Worm (Caenorhabditis elegans) whole organism, L1 larva: ENCODE results near the gene nspf-2.

ENCODE experiments used
- C34B4.2 ChIP-seq: sonication (generic microtip); optimal IDR thresholded peaks from 2 replicates; lab custom pipeline; 2017; ENCODE audit warnings: mild to moderate bottlenecking, missing genetic modification characterization, missing compliant biosample characterization
- ama-1 ChIP-seq: fragments of 150-350 bp; optimal IDR thresholded peaks from 2 replicates; lab custom pipeline; 2014
- dpl-1 ChIP-seq, 3 experiments: fragments of 150-350 bp in 2 of 3; sonication (generic microtip) in 1 of 3; optimal IDR thresholded peaks; 2 replicates each; lab custom pipeline; 2014 to 2017; ENCODE audit warnings: missing biosample characterization in 3 of 3, missing genetic modification characterization in 3 of 3, missing genetic modification reagents in 3 of 3
- nhr-12 ChIP-seq: sonication (generic microtip); optimal IDR thresholded peaks from 2 replicates; lab custom pipeline; 2017; ENCODE audit warnings: missing biosample characterization, missing genetic modification characterization
- zag-1 ChIP-seq: fragments of 150-350 bp; optimal IDR thresholded peaks from 2 replicates; lab custom pipeline; 2014; ENCODE audit warnings: missing biosample characterization, missing genetic modification characterization

- TF ChIP-seq nhr-12 (tag; lab: Kevin White, UChicago) (no peak), zag-1 (tag; lab: Kevin White, UChicago) (no peak), C34B4.2 (tag; lab: Kevin White, UChicago) (no peak), dpl-1 (GFP tag; optimal IDR thresholded peaks at IDR 0.05; lab: Kevin White, UChicago) (no peak), ama-1 (lab: Kevin White, UChicago) (no peak)
Observed at ce11 chrII:2659364-2659763, 29.4 kb upstream of the nspf-2 start, which contains the start of gene gcy-21.
